Comparison of ENCODE assay signal across 2 fruit fly cellular contexts in genomic region chr3R:30865883-30866282, dm6.
A peak's percentile ranks its signal among the peaks of the same experiment; 100 is the strongest.
TF ChIP-seq lines count a peak whose summit lies in the region.

No protein-coding gene starts in this region.

- no peak for TF ChIP-seq CTCF in whole organism, embryonic (GFP tag; optimal IDR thresholded peaks at IDR 0.05; lab: Kevin White, UChicago)

TF ChIP-seq in whole organism, embryonic, 481 proteins besides CTCF, POLR2A, EP300 and RAD21:
- TF ChIP-seq gsb (GFP tag; IDR thresholded peaks at IDR 0.05; lab: Robert Waterston, UW) = no peak
- TF ChIP-seq zen (tag; optimal IDR thresholded peaks at IDR 0.05; lab: Kevin White, UChicago) = peak; percentile 82
- no peak for TF ChIP-seq tna (GFP tag; IDR thresholded peaks at IDR 0.05; lab: Robert Waterston, UW; ENCODE audit: partially characterized antibody)
- TF ChIP-seq tap (tag; optimal IDR thresholded peaks at IDR 0.05; lab: Kevin White, UChicago) = no peak
- no peak for TF ChIP-seq CG4282 (GFP tag; optimal IDR thresholded peaks at IDR 0.05; lab: Kevin White, UChicago)
- TF ChIP-seq CG1603 (tag; optimal IDR thresholded peaks at IDR 0.05; lab: Kevin White, UChicago) = no peak
- TF ChIP-seq CG10565 (GFP tag; optimal IDR thresholded peaks at IDR 0.05; lab: Kevin White, UChicago) = no peak
- 0 out of 2 replicates have a peak, but pooled peaks have one; percentile 1 for TF ChIP-seq ap (GFP tag; IDR thresholded peaks at IDR 0.05; lab: Robert Waterston, UW)
- no peak for TF ChIP-seq CG12942 (GFP tag; optimal IDR thresholded peaks at IDR 0.05; lab: Kevin White, UChicago)
- TF ChIP-seq Ets65A (GFP tag; lab: Kevin White, UChicago) = peak; percentile 72
- no peak for TF ChIP-seq az2 (GFP tag; optimal IDR thresholded peaks at IDR 0.05; lab: Kevin White, UChicago)
- TF ChIP-seq D (optimal IDR thresholded peaks at IDR 0.05; lab: Kevin White, UChicago) = peak; percentile 41
- no peak for TF ChIP-seq D (GFP tag; optimal IDR thresholded peaks at IDR 0.05; lab: Kevin White, UChicago)
- TF ChIP-seq CG12155 (GFP tag; optimal IDR thresholded peaks at IDR 0.05; lab: Kevin White, UChicago) = no peak
- TF ChIP-seq E2f1 (GFP tag; IDR thresholded peaks at IDR 0.05; lab: Robert Waterston, UW) = no peak

TF ChIP-seq in whole organism, prepupa, 60 proteins besides CTCF, POLR2A, EP300 and RAD21:
- TF ChIP-seq fd59A (GFP tag; optimal IDR thresholded peaks at IDR 0.05; lab: Kevin White, UChicago) (no peak), svp (GFP tag; lab: Kevin White, UChicago) (peak; percentile 2)
